Worm (Caenorhabditis elegans) whole organism, early embryonic: ENCODE data around the gene fln-1.

Source experiments
- B0310.2 ChIP-seq: sonication (generic microtip); optimal IDR thresholded peaks from 2 replicates; lab custom pipeline; 2016; ENCODE audit warnings: mild to moderate bottlenecking, missing genetic modification characterization, missing compliant biosample characterization
- F13C5.2 ChIP-seq: sonication (generic microtip); optimal IDR thresholded peaks from 2 replicates; lab custom pipeline; 2017; ENCODE audit warnings: mild to moderate bottlenecking, missing genetic modification characterization, inconsistent platforms, missing compliant biosample characterization
- aly-1 ChIP-seq: sonication (generic microtip); optimal IDR thresholded peaks from 2 replicates; lab custom pipeline; 2016; ENCODE audit warnings: missing genetic modification characterization, missing compliant biosample characterization
- ama-1 ChIP-seq: fragments of 150-350 bp; optimal IDR thresholded peaks from 2 replicates; lab custom pipeline; 2014
- ceh-13 ChIP-seq: fragments of 200-800 bp; sonication (Bioruptor generic); optimal IDR thresholded peaks from 2 replicates; lab custom pipeline; 2018; ENCODE audit warnings: mild to moderate bottlenecking, missing genetic modification characterization, missing compliant biosample characterization
- ceh-36 ChIP-seq: sonication (generic microtip); optimal IDR thresholded peaks from 2 replicates; lab custom pipeline; 2016; ENCODE audit warnings: missing genetic modification characterization, inconsistent platforms, missing compliant biosample characterization
- ets-7 ChIP-seq: sonication (generic microtip); optimal IDR thresholded peaks from 2 replicates; lab custom pipeline; 2016; ENCODE audit warnings: missing genotype, missing genetic modification characterization, missing compliant biosample characterization
- flt-1 ChIP-seq: fragments of 200-800 bp; sonication (Bioruptor generic); IDR thresholded peaks from 2 replicates; pipeline ENCODE4 v1.3.6; 2022; ENCODE audit warnings: missing genetic modification characterization, missing compliant biosample characterization
- hmbx-1 ChIP-seq: sonication (generic microtip); optimal IDR thresholded peaks from 2 replicates; lab custom pipeline; 2016; ENCODE audit warnings: mild to moderate bottlenecking, missing genetic modification characterization, missing compliant biosample characterization
- hmg-4 ChIP-seq: fragments of 200-800 bp; sonication (Bioruptor generic); optimal IDR thresholded peaks from 2 replicates; lab custom pipeline; 2018; ENCODE audit warnings: mild to moderate bottlenecking, missing genetic modification characterization, missing compliant biosample characterization
- hnd-1 ChIP-seq: sonication (generic microtip); optimal IDR thresholded peaks from 2 replicates; lab custom pipeline; 2016; ENCODE audit warnings: missing genetic modification characterization, missing compliant biosample characterization
- pes-1 ChIP-seq: fragments of 200-800 bp; sonication (Bioruptor generic); IDR thresholded peaks from 2 replicates; pipeline ENCODE4 v1.3.6; 2022; ENCODE audit warnings: missing genetic modification reagents, missing genetic modification characterization, missing compliant biosample characterization
- scrt-1 ChIP-seq: fragments of 200-800 bp; sonication (Bioruptor generic); IDR thresholded peaks from 2 replicates; pipeline ENCODE4 v1.3.6; 2022; ENCODE audit warnings: missing genetic modification characterization, missing compliant biosample characterization
- sea-1 ChIP-seq: fragments of 200-800 bp; sonication (Bioruptor generic); conservative IDR thresholded peaks from 2 replicates; pipeline ENCODE4 v1.3.6; 2022; ENCODE audit warnings: missing genetic modification characterization, missing compliant biosample characterization
- tbx-11 ChIP-seq: fragments of 200-800 bp; sonication (Bioruptor generic); IDR thresholded peaks from 2 replicates; pipeline ENCODE4 v1.3.6; 2022; ENCODE audit warnings: missing genetic modification characterization, missing compliant biosample characterization
- tbx-37 ChIP-seq: fragments of 200-800 bp; sonication (Bioruptor generic); conservative IDR thresholded peaks from 2 replicates; pipeline ENCODE4 v1.3.6; 2022; ENCODE audit warnings: missing genetic modification reagents, missing genetic modification characterization, missing compliant biosample characterization
- tra-4 ChIP-seq: sonication (generic microtip); optimal IDR thresholded peaks from 2 replicates; lab custom pipeline; 2017; ENCODE audit warnings: missing genetic modification characterization, missing compliant biosample characterization

The fln-1 gene

ce11 chrIV:330523-330922 lies 45.3 kb downstream of the fln-1 start, which contains the start of gene F18F11.4:
Gene F18F11.4, plus strand, starts transcription at chrIV:330823.
- TF ChIP-seq hnd-1 (tag; lab: Kevin White, UChicago), result no peak
- no peak for TF ChIP-seq aly-1 (tag; lab: Kevin White, UChicago)
- TF ChIP-seq ama-1 (lab: Kevin White, UChicago), result no peak
- TF ChIP-seq sea-1 (GFP tag; lab: Robert Waterston, UW), result no peak
- no peak for TF ChIP-seq flt-1 (GFP tag; lab: Robert Waterston, UW)
- no peak for TF ChIP-seq hmbx-1 (tag; lab: Kevin White, UChicago)
- TF ChIP-seq scrt-1 (GFP tag; lab: Robert Waterston, UW), result no peak
- no peak for TF ChIP-seq ceh-36 (tag; lab: Kevin White, UChicago)
- no peak for TF ChIP-seq hmg-4
- no peak for TF ChIP-seq ets-7
- no peak for TF ChIP-seq tra-4 (tag; lab: Kevin White, UChicago)
- no peak for TF ChIP-seq F13C5.2
- TF ChIP-seq ceh-13 (GFP tag; lab: Kevin White, UChicago), result no peak
- no peak for TF ChIP-seq tbx-11 (GFP tag; lab: Robert Waterston, UW)
- no peak for TF ChIP-seq pes-1
- TF ChIP-seq tbx-37, result no peak
- TF ChIP-seq B0310.2 (tag; lab: Kevin White, UChicago), result no peak

ce11 chrIV:326564-327070 lies 49.2 kb downstream of the fln-1 start, which contains the start of gene col-101:
Gene col-101, minus strand, starts transcription at chrIV:327020.
- TF ChIP-seq aly-1 (tag; lab: Kevin White, UChicago), result no peak
- TF ChIP-seq ama-1 (lab: Kevin White, UChicago), result no peak
- no peak for TF ChIP-seq tbx-37
- no peak for TF ChIP-seq scrt-1 (GFP tag; lab: Robert Waterston, UW)
- TF ChIP-seq hmbx-1 (tag; lab: Kevin White, UChicago), result no peak
- no peak for TF ChIP-seq B0310.2 (tag; lab: Kevin White, UChicago)
- TF ChIP-seq tbx-11 (GFP tag; lab: Robert Waterston, UW), result no peak
- no peak for TF ChIP-seq F13C5.2
- TF ChIP-seq sea-1 (GFP tag; lab: Robert Waterston, UW), result no peak
- TF ChIP-seq ets-7, result no peak
- TF ChIP-seq ceh-36 (tag; lab: Kevin White, UChicago), result no peak
- no peak for TF ChIP-seq hnd-1 (tag; lab: Kevin White, UChicago)
- TF ChIP-seq flt-1 (GFP tag; lab: Robert Waterston, UW), result no peak
- no peak for TF ChIP-seq pes-1

ce11 chrIV:325640-326039 lies 50.2 kb downstream of the fln-1 start:
- TF ChIP-seq hmg-4, result no peak

ce11 chrIV:324759-325158 lies 51.1 kb downstream of the fln-1 start, which contains the start of gene drl-1:
Gene drl-1, plus strand, starts transcription at chrIV:325059.
- no peak for TF ChIP-seq ceh-36 (tag; lab: Kevin White, UChicago)
- no peak for TF ChIP-seq F13C5.2
- TF ChIP-seq hmbx-1 (tag; lab: Kevin White, UChicago), result no peak
- TF ChIP-seq tra-4 (tag; lab: Kevin White, UChicago), result no peak
- TF ChIP-seq ama-1 (lab: Kevin White, UChicago), result no peak
- no peak for TF ChIP-seq pes-1
- TF ChIP-seq scrt-1 (GFP tag; lab: Robert Waterston, UW), result no peak
- no peak for TF ChIP-seq sea-1 (GFP tag; lab: Robert Waterston, UW)
- no peak for TF ChIP-seq hnd-1 (tag; lab: Kevin White, UChicago)
- TF ChIP-seq tbx-11 (GFP tag; lab: Robert Waterston, UW), result no peak
- no peak for TF ChIP-seq B0310.2 (tag; lab: Kevin White, UChicago)
- TF ChIP-seq ets-7, result no peak
- no peak for TF ChIP-seq tbx-37

- TF ChIP-seq aly-1 (tag; lab: Kevin White, UChicago) (peak; percentile 29), ets-7 (no peak), scrt-1 (GFP tag; lab: Robert Waterston, UW) (peak; percentile 83), hmg-4 (peak; percentile 38), hmbx-1 (tag; lab: Kevin White, UChicago) (no peak), B0310.2 (tag; lab: Kevin White, UChicago) (no peak), hnd-1 (tag; lab: Kevin White, UChicago) (peak; percentile 38), tbx-37 (peak; percentile 65; the same call in 1 of the 2 replicates), ama-1 (lab: Kevin White, UChicago) (no peak), tbx-11 (GFP tag; lab: Robert Waterston, UW) (peak; percentile 56), pes-1 (peak; percentile 72), tra-4 (tag; lab: Kevin White, UChicago) (no peak), F13C5.2 (peak; percentile 50), sea-1 (GFP tag; lab: Robert Waterston, UW) (peak; percentile 34; the same call in 1 of the 2 replicates), ceh-36 (tag; lab: Kevin White, UChicago) (no peak), flt-1 (GFP tag; lab: Robert Waterston, UW) (peak; percentile 47), ceh-13 (GFP tag; lab: Kevin White, UChicago) (no peak)
Measured at ce11 chrIV:322497-322896, 53.3 kb downstream of the fln-1 start, which contains the start of gene grl-26. Gene grl-26, minus strand, starts transcription at chrIV:322814.

ce11 chrIV:320380-320779 lies 55.4 kb downstream of the fln-1 start, which contains the start of gene dsc-4:
Gene dsc-4, minus strand, starts transcription at chrIV:320544.
- no peak for TF ChIP-seq B0310.2 (tag; lab: Kevin White, UChicago)
- TF ChIP-seq ets-7, result no peak
- TF ChIP-seq hmg-4, result no peak
- TF ChIP-seq ceh-13 (GFP tag; lab: Kevin White, UChicago), result no peak
- no peak for TF ChIP-seq flt-1 (GFP tag; lab: Robert Waterston, UW)
- no peak for TF ChIP-seq hmbx-1 (tag; lab: Kevin White, UChicago)

- TF ChIP-seq F13C5.2, result no peak
- no peak for TF ChIP-seq tbx-11 (GFP tag; lab: Robert Waterston, UW)
- TF ChIP-seq ets-7, result no peak
- no peak for TF ChIP-seq aly-1 (tag; lab: Kevin White, UChicago)
- TF ChIP-seq ama-1 (lab: Kevin White, UChicago), result no peak
- no peak for TF ChIP-seq hmg-4
- TF ChIP-seq tra-4 (tag; lab: Kevin White, UChicago), result no peak
- no peak for TF ChIP-seq ceh-36 (tag; lab: Kevin White, UChicago)
- no peak for TF ChIP-seq hmbx-1 (tag; lab: Kevin White, UChicago)
- TF ChIP-seq ceh-13 (GFP tag; lab: Kevin White, UChicago), result no peak
- TF ChIP-seq hnd-1 (tag; lab: Kevin White, UChicago), result no peak
- TF ChIP-seq scrt-1 (GFP tag; lab: Robert Waterston, UW), result no peak
- no peak for TF ChIP-seq tbx-37
- TF ChIP-seq pes-1, result no peak
- no peak for TF ChIP-seq sea-1 (GFP tag; lab: Robert Waterston, UW)
- TF ChIP-seq flt-1 (GFP tag; lab: Robert Waterston, UW), result no peak
- no peak for TF ChIP-seq B0310.2 (tag; lab: Kevin White, UChicago)
Measured at ce11 chrIV:319654-320053, 56.2 kb downstream of the fln-1 start.
